Fruit fly (Drosophila melanogaster) whole organism, wandering third instar larva: ENCODE measurements around the gene cac.

Experiments used
- Myc ChIP-seq: fragments of >200 bp; optimal IDR thresholded peaks from 2 replicates; lab custom pipeline; 2017
- OdsH ChIP-seq: fragments of 200-800 bp; sonication (Bioruptor generic); optimal IDR thresholded peaks from 2 replicates; lab custom pipeline; 2016; ENCODE audit warnings: missing biosample characterization, mild to moderate bottlenecking, missing genetic modification characterization
- br ChIP-seq: fragments of 200-800 bp; sonication (Bioruptor generic); optimal IDR thresholded peaks from 2 replicates; lab custom pipeline; 2016; ENCODE audit warnings: missing biosample characterization, missing genetic modification characterization
- fru ChIP-seq: fragments of 200-800 bp; sonication (Bioruptor generic); optimal IDR thresholded peaks from 3 replicates; lab custom pipeline; 2016; ENCODE audit warnings: missing biosample characterization, mild to moderate bottlenecking, missing genetic modification characterization
- usp ChIP-seq: fragments of >200 bp; optimal IDR thresholded peaks from 2 replicates; lab custom pipeline; 2017; ENCODE audit warnings: missing biosample characterization, missing genetic modification characterization

dm6 chrX:12032136-12032682, 47.3 kb upstream of the cac start, which contains the start of gene Cyp318a1:
- TF ChIP-seq OdsH (GFP tag; lab: Kevin White, UChicago) (no peak), br (no peak), Myc (no peak), usp (GFP tag; lab: Kevin White, UChicago) (no peak), fru (GFP tag; lab: Kevin White, UChicago) (no peak)
